Fruit fly (Drosophila melanogaster) whole organism, embryonic: ENCODE measurements around the gene CG10194.
A peak's percentile ranks its signal among the peaks of the same experiment; 100 is the strongest.

Experiments
- Ada2b ChIP-seq: fragments of 200-800 bp; sonication (Bioruptor generic); IDR thresholded peaks from 2 replicates; pipeline ENCODE4 v1.3.6; 2022; ENCODE audit warnings: missing biosample characterization, missing genetic modification characterization
- BtbVII ChIP-seq: fragments of 200-800 bp; sonication (Bioruptor generic); optimal IDR thresholded peaks from 3 replicates; lab custom pipeline; 2017; ENCODE audit warnings: missing biosample characterization, mild to moderate bottlenecking, missing genetic modification characterization
- CG11456 ChIP-seq: fragments of 200-800 bp; sonication (Bioruptor generic); IDR thresholded peaks from 3 replicates; pipeline ENCODE4 v1.3.6; 2022; ENCODE audit warnings: missing biosample characterization, missing genetic modification characterization
- CG12104 ChIP-seq: fragments of 200-800 bp; sonication (Bioruptor generic); optimal IDR thresholded peaks from 3 replicates; lab custom pipeline; 2016; ENCODE audit warnings: missing biosample characterization, missing genetic modification characterization
- CG12299 ChIP-seq: fragments of 200-800 bp; sonication (Bioruptor generic); optimal IDR thresholded peaks from 2 replicates; lab custom pipeline; 2018; ENCODE audit warnings: missing biosample characterization, mild to moderate bottlenecking, missing genetic modification characterization
- CG14710 ChIP-seq: fragments of 200-800 bp; sonication (Bioruptor generic); optimal IDR thresholded peaks from 3 replicates; lab custom pipeline; 2019; ENCODE audit warnings: missing biosample characterization, mild to moderate bottlenecking, missing genetic modification characterization, moderate library complexity
- CG1602 ChIP-seq: fragments of 200-800 bp; sonication (Bioruptor generic); optimal IDR thresholded peaks from 3 replicates; lab custom pipeline; 2016; ENCODE audit warnings: missing biosample characterization, missing genetic modification characterization
- CG17568 ChIP-seq: fragments of 200-800 bp; sonication (Bioruptor generic); optimal IDR thresholded peaks from 2 replicates; lab custom pipeline; 2018; ENCODE audit warnings: missing biosample characterization, mild to moderate bottlenecking, missing genetic modification characterization, moderate library complexity
- CG17802 ChIP-seq: fragments of 200-800 bp; sonication (Bioruptor generic); optimal IDR thresholded peaks from 2 replicates; lab custom pipeline; 2018; ENCODE audit warnings: missing biosample characterization, mild to moderate bottlenecking, missing genetic modification characterization, moderate library complexity
- CG31441 ChIP-seq: fragments of 200-800 bp; sonication (Bioruptor generic); IDR thresholded peaks from 2 replicates; pipeline ENCODE4 v1.3.6; 2022; ENCODE audit warnings: missing biosample characterization, missing genetic modification characterization
- CG32767 ChIP-seq: fragments of 200-800 bp; sonication (Bioruptor generic); IDR thresholded peaks from 2 replicates; pipeline ENCODE4 v1.3.6; 2022; ENCODE audit warnings: missing biosample characterization, missing genetic modification characterization
- CG3838 ChIP-seq: fragments of 200-800 bp; sonication (Bioruptor generic); optimal IDR thresholded peaks from 3 replicates; lab custom pipeline; 2016; ENCODE audit warnings: missing biosample characterization, missing genetic modification characterization
- CG4328 ChIP-seq: fragments of 200-800 bp; sonication (Bioruptor generic); optimal IDR thresholded peaks from 3 replicates; lab custom pipeline; 2017; ENCODE audit warnings: missing biosample characterization, missing genetic modification reagents, missing genetic modification characterization
- CG4360 ChIP-seq: fragments of 200-800 bp; sonication (Bioruptor generic); IDR thresholded peaks from 2 replicates; pipeline ENCODE4 v1.3.6; 2022; ENCODE audit warnings: missing biosample characterization, missing genetic modification characterization
- CG5953 ChIP-seq: fragments of 200-800 bp; sonication (Bioruptor generic); IDR thresholded peaks from 2 replicates; pipeline ENCODE4 v1.3.6; 2022; ENCODE audit warnings: missing biosample characterization, missing genetic modification characterization
- CG7357 ChIP-seq: fragments of 200-800 bp; sonication (Bioruptor generic); IDR thresholded peaks from 3 replicates; pipeline ENCODE4 v1.3.6; 2022; ENCODE audit warnings: missing biosample characterization, missing genetic modification characterization
- CHES-1-like ChIP-seq: fragments of 200-800 bp; sonication (Bioruptor generic); optimal IDR thresholded peaks from 2 replicates; lab custom pipeline; 2016; ENCODE audit warnings: missing biosample characterization, missing genetic modification characterization
- Dll ChIP-seq: fragments of 200-800 bp; sonication (Bioruptor generic); IDR thresholded peaks from 4 replicates; pipeline ENCODE4 v1.3.6; 2022; ENCODE audit warnings: missing biosample characterization, missing genetic modification characterization; ENCODE audit not compliant: partially characterized antibody
- Doc2 ChIP-seq: fragments of 200-800 bp; sonication (Bioruptor generic); IDR thresholded peaks from 2 replicates; pipeline ENCODE4 v1.3.6; 2022; ENCODE audit warnings: missing biosample characterization, missing genetic modification characterization
- Dref ChIP-seq: fragments of 200-800 bp; sonication (Bioruptor generic); IDR thresholded peaks from 2 replicates; pipeline ENCODE4 v1.3.6; 2022; ENCODE audit warnings: missing biosample characterization, missing genetic modification characterization
- HLH4C ChIP-seq: fragments of 200-800 bp; sonication (Bioruptor generic); IDR thresholded peaks from 3 replicates; pipeline ENCODE4 v1.3.6; 2022; ENCODE audit warnings: missing biosample characterization, missing genetic modification characterization; ENCODE audit not compliant: partially characterized antibody
- HmgD ChIP-seq: fragments of 200-800 bp; sonication (Bioruptor generic); optimal IDR thresholded peaks from 3 replicates; lab custom pipeline; 2016; ENCODE audit warnings: missing biosample characterization, missing genetic modification characterization
- Hmr ChIP-seq: fragments of 200-800 bp; sonication (Bioruptor generic); optimal IDR thresholded peaks from 3 replicates; lab custom pipeline; 2017; ENCODE audit warnings: mild to moderate bottlenecking, missing biosample characterization, missing genetic modification reagents, missing genetic modification characterization
- Tbp ChIP-seq: fragments of >200 bp; optimal IDR thresholded peaks from 2 replicates; lab custom pipeline; 2018; ENCODE audit warnings: missing biosample characterization, missing genetic modification characterization
- Xbp1 ChIP-seq: fragments of 200-800 bp; sonication (Bioruptor generic); optimal IDR thresholded peaks from 3 replicates; lab custom pipeline; 2016; ENCODE audit warnings: missing biosample characterization, mild to moderate bottlenecking, missing genetic modification characterization
- ac ChIP-seq: fragments of 200-800 bp; sonication (Bioruptor generic); optimal IDR thresholded peaks from 3 replicates; lab custom pipeline; 2017; ENCODE audit warnings: missing biosample characterization, mild to moderate bottlenecking, missing genetic modification characterization
- ase ChIP-seq: fragments of 200-800 bp; sonication (Bioruptor generic); IDR thresholded peaks from 3 replicates; pipeline ENCODE4 v1.3.6; 2022; ENCODE audit warnings: missing biosample characterization, missing genetic modification characterization
- cad ChIP-seq: fragments of >200 bp; optimal IDR thresholded peaks from 2 replicates; lab custom pipeline; 2017; ENCODE audit warnings: missing biosample characterization, missing genetic modification characterization
- cg ChIP-seq: fragments of 200-800 bp; sonication (Bioruptor generic); optimal IDR thresholded peaks from 3 replicates; lab custom pipeline; 2019; ENCODE audit warnings: missing biosample characterization, mild to moderate bottlenecking, missing genetic modification characterization, moderate library complexity
- chif ChIP-seq, 2 experiments: fragments of 200-800 bp; sonication (Bioruptor generic); optimal IDR thresholded peaks; 3 replicates each; lab custom pipeline; 2016; ENCODE audit warnings: missing biosample characterization in 2 of 2, missing genetic modification characterization in 2 of 2
- chm ChIP-seq: fragments of 200-800 bp; sonication (Bioruptor generic); IDR thresholded peaks from 2 replicates; pipeline ENCODE4 v1.3.6; 2022; ENCODE audit warnings: missing biosample characterization, missing genetic modification characterization
- crol ChIP-seq: fragments of 200-800 bp; sonication (Bioruptor generic); IDR thresholded peaks from 2 replicates; pipeline ENCODE4 v1.3.6; 2022; ENCODE audit warnings: missing biosample characterization, missing genetic modification characterization
- dan ChIP-seq: fragments of 200-800 bp; sonication (Bioruptor generic); IDR thresholded peaks from 2 replicates; pipeline ENCODE4 v1.3.6; 2022; ENCODE audit warnings: missing biosample characterization, missing genetic modification characterization
- esg ChIP-seq: fragments of 200-800 bp; sonication (Bioruptor generic); conservative IDR thresholded peaks from 2 replicates; pipeline ENCODE4 v1.3.6; 2022; ENCODE audit warnings: missing biosample characterization, missing genetic modification characterization
- eve ChIP-seq, 2 experiments: fragments of >200 bp; optimal IDR thresholded peaks; 2 replicates each; lab custom pipeline; 2017; ENCODE audit warnings: missing biosample characterization in 2 of 2, missing genetic modification characterization in 2 of 2
- fd64A ChIP-seq: fragments of 200-800 bp; sonication (Bioruptor generic); optimal IDR thresholded peaks from 3 replicates; lab custom pipeline; 2018; ENCODE audit warnings: missing biosample characterization, mild to moderate bottlenecking, missing genetic modification characterization
- fd96Cb ChIP-seq: fragments of 200-800 bp; sonication (Bioruptor generic); optimal IDR thresholded peaks from 2 replicates; lab custom pipeline; 2018; ENCODE audit warnings: missing biosample characterization, mild to moderate bottlenecking, missing genetic modification characterization, moderate library complexity
- ftz-f1 ChIP-seq: fragments of 200-800 bp; sonication (Bioruptor generic); optimal IDR thresholded peaks from 2 replicates; lab custom pipeline; 2016; ENCODE audit warnings: missing biosample characterization, missing genetic modification characterization
- gcm ChIP-seq: fragments of 200-800 bp; sonication (Bioruptor generic); optimal IDR thresholded peaks from 2 replicates; lab custom pipeline; 2019; ENCODE audit warnings: missing biosample characterization, mild to moderate bottlenecking, missing genetic modification characterization, moderate library complexity
- hbn ChIP-seq: fragments of 200-800 bp; sonication (Bioruptor generic); IDR thresholded peaks from 2 replicates; pipeline ENCODE4 v1.3.6; 2022; ENCODE audit warnings: missing biosample characterization, missing genetic modification characterization; ENCODE audit not compliant: partially characterized antibody
- inv ChIP-seq: fragments of 200-800 bp; sonication (Bioruptor generic); IDR thresholded peaks from 2 replicates; pipeline ENCODE4 v1.3.6; 2022; ENCODE audit warnings: missing biosample characterization, missing genetic modification characterization; ENCODE audit not compliant: partially characterized antibody
- mirr ChIP-seq: fragments of 200-800 bp; sonication (Bioruptor generic); optimal IDR thresholded peaks from 3 replicates; lab custom pipeline; 2018; ENCODE audit warnings: missing biosample characterization, mild to moderate bottlenecking, missing genetic modification characterization
- onecut ChIP-seq: fragments of 200-800 bp; sonication (Bioruptor generic); IDR thresholded peaks from 2 replicates; pipeline ENCODE4 v1.3.6; 2022; ENCODE audit warnings: missing biosample characterization, missing genetic modification characterization
- pan ChIP-seq, 4 experiments: fragments of >200 bp in 3 of 4; fragments of 200-800 bp in 1 of 4; sonication (Bioruptor generic) in 1 of 4; optimal IDR thresholded peaks in 3 of 4; IDR thresholded peaks in 1 of 4; 2 replicates each; pipeline versions ENCODE4 v1.3.6 to Lab custom; 2017 to 2022; ENCODE audit warnings: missing biosample characterization in 2 of 4, missing genetic modification characterization in 2 of 4, mixed read lengths in 1 of 4
- ro ChIP-seq: fragments of 200-800 bp; sonication (Bioruptor generic); IDR thresholded peaks from 2 replicates; pipeline ENCODE4 v1.3.6; 2022; ENCODE audit warnings: missing biosample characterization, missing genetic modification characterization
- sd ChIP-seq: fragments of 200-800 bp; sonication (Bioruptor generic); optimal IDR thresholded peaks from 3 replicates; lab custom pipeline; 2018; ENCODE audit warnings: missing biosample characterization, mild to moderate bottlenecking, missing genetic modification characterization, moderate library complexity
- stc ChIP-seq: fragments of 200-800 bp; sonication (Bioruptor generic); IDR thresholded peaks from 2 replicates; pipeline ENCODE4 v1.3.6; 2022; ENCODE audit warnings: missing biosample characterization, missing genetic modification characterization
- ttk ChIP-seq: fragments of 200-800 bp; sonication (Bioruptor generic); IDR thresholded peaks from 2 replicates; pipeline ENCODE4 v2.1.2; 2022; ENCODE audit warnings: missing biosample characterization, missing genetic modification characterization
- usp ChIP-seq: fragments of >200 bp; optimal IDR thresholded peaks from 2 replicates; lab custom pipeline; 2017; ENCODE audit warnings: missing biosample characterization, missing genetic modification characterization
- vnd ChIP-seq: fragments of 200-800 bp; sonication (Bioruptor generic); IDR thresholded peaks from 3 replicates; pipeline ENCODE4 v1.3.6; 2022; ENCODE audit warnings: missing biosample characterization, missing genetic modification characterization; ENCODE audit not compliant: partially characterized antibody
- zf30C ChIP-seq: fragments of 200-800 bp; sonication (Bioruptor generic); optimal IDR thresholded peaks from 3 replicates; lab custom pipeline; 2018; ENCODE audit warnings: missing biosample characterization, mild to moderate bottlenecking, missing genetic modification characterization

CG10194 gene

dm6 chr2L:19518636-19519086 lies 28.8 kb upstream of the CG10194 start, which contains the start of gene CG10132 (continued):
- no peak for TF ChIP-seq HmgD
- TF ChIP-seq esg (GFP tag; lab: Robert Waterston, UW): no peak
- TF ChIP-seq CG3838: no peak
- no peak for TF ChIP-seq ttk (GFP tag; lab: Robert Waterston, UW)
- no peak for TF ChIP-seq CG4328 (GFP tag; lab: Kevin White, UChicago)
- no peak for TF ChIP-seq CG31441 (GFP tag; lab: Robert Waterston, UW)
- no peak for TF ChIP-seq CG17802 (tag; lab: Kevin White, UChicago)
- no peak for TF ChIP-seq ac
- TF ChIP-seq Hmr (GFP tag; lab: Kevin White, UChicago): no peak
- TF ChIP-seq Ada2b (GFP tag; lab: Robert Waterston, UW): no peak
- TF ChIP-seq CG14710 (tag; lab: Kevin White, UChicago): no peak
- TF ChIP-seq Doc2 (GFP tag; lab: Robert Waterston, UW): no peak
- TF ChIP-seq usp (GFP tag; lab: Kevin White, UChicago): no peak
- TF ChIP-seq ftz-f1 (GFP tag; lab: Kevin White, UChicago): no peak
- no peak for TF ChIP-seq CG4360 (GFP tag; lab: Robert Waterston, UW)
- TF ChIP-seq crol (GFP tag; lab: Robert Waterston, UW): peak; percentile 89
- TF ChIP-seq CHES-1-like (GFP tag; lab: Kevin White, UChicago): no peak
- peak; percentile 72; the same call in 1 of the 2 replicates for TF ChIP-seq CG32767 (GFP tag; lab: Robert Waterston, UW)
- no peak for TF ChIP-seq dan (GFP tag; lab: Robert Waterston, UW)
- TF ChIP-seq fd64A: no peak
- no peak for TF ChIP-seq CG12299
- peak; percentile 58 for TF ChIP-seq Dref (GFP tag; lab: Robert Waterston, UW)
- TF ChIP-seq stc (GFP tag; lab: Robert Waterston, UW): no peak
- TF ChIP-seq CG11456 (GFP tag; lab: Robert Waterston, UW): no peak
- TF ChIP-seq cg (GFP tag; lab: Kevin White, UChicago): no peak
- no peak for TF ChIP-seq zf30C (GFP tag; lab: Kevin White, UChicago)
- TF ChIP-seq onecut (GFP tag; lab: Robert Waterston, UW): 0 out of 2 replicates have a peak, but pooled peaks have one; percentile 6
- TF ChIP-seq chif (GFP tag; optimal IDR thresholded peaks at IDR 0.05; lab: Kevin White, UChicago): no peak
- TF ChIP-seq hbn (GFP tag; lab: Robert Waterston, UW): 0 out of 2 replicates have a peak, but pooled peaks have one; percentile 29
- no peak for TF ChIP-seq sd
- TF ChIP-seq vnd (GFP tag; lab: Robert Waterston, UW): peak; percentile 58; the same call in 1 of the 3 replicates
- no peak for TF ChIP-seq BtbVII
- no peak for TF ChIP-seq CG17568
- TF ChIP-seq inv (GFP tag; lab: Robert Waterston, UW): no peak
- TF ChIP-seq ase: no peak
- no peak for TF ChIP-seq gcm (GFP tag; lab: Kevin White, UChicago)
- no peak for TF ChIP-seq CG12104
- no peak for TF ChIP-seq CG1602 (GFP tag; lab: Kevin White, UChicago)
- no peak for TF ChIP-seq eve (GFP tag; optimal IDR thresholded peaks at IDR 0.05; lab: Kevin White, UChicago)
- TF ChIP-seq cad: no peak
- TF ChIP-seq ro (GFP tag; lab: Robert Waterston, UW): no peak
- TF ChIP-seq HLH4C (GFP tag; lab: Robert Waterston, UW): peak; percentile 78
- TF ChIP-seq Dll (GFP tag; lab: Robert Waterston, UW): peak; percentile 53; the same call in 1 of the 4 replicates
- no peak for TF ChIP-seq Tbp (GFP tag; lab: Kevin White, UChicago)
- no peak for TF ChIP-seq mirr (GFP tag; lab: Kevin White, UChicago)
- TF ChIP-seq CG5953 (GFP tag; lab: Robert Waterston, UW): no peak
- TF ChIP-seq Xbp1: no peak
- TF ChIP-seq CG7357 (GFP tag; lab: Robert Waterston, UW): no peak
- no peak for TF ChIP-seq fd96Cb
- TF ChIP-seq pan (optimal IDR thresholded peaks at IDR 0.05; lab: Kevin White, UChicago): no peak
- no peak for TF ChIP-seq pan (GFP tag; optimal IDR thresholded peaks at IDR 0.05 in 1 of 2, IDR thresholded peaks at IDR 0.05 in 1 of 2)
- TF ChIP-seq chm (GFP tag; lab: Robert Waterston, UW): no peak
